Worm (Caenorhabditis elegans): Measurements from ENCODE around the gene C35D10.17.

Gene C35D10.17

ce11 chrIII:4866762-4867161 is at the start of gene C35D10.17:
Gene C35D10.17, plus strand, starts transcription at chrIII:4867062.
- TF ChIP-seq mep-1 (tag; optimal IDR thresholded peaks at IDR 0.05) (no peak), mab-9 (GFP tag; IDR thresholded peaks at IDR 0.05) (no peak), C34B4.2 (tag; optimal IDR thresholded peaks at IDR 0.05) (no peak), ets-5 (GFP tag; IDR thresholded peaks at IDR 0.05) (no peak), zag-1 (tag; optimal IDR thresholded peaks at IDR 0.05) (no peak), fkh-10 (GFP tag; optimal IDR thresholded peaks at IDR 0.05) (no peak), nhr-85 (tag) (no peak), egl-13 (tag; optimal IDR thresholded peaks at IDR 0.05) (no peak), nhr-19 (GFP tag; conservative IDR thresholded peaks at IDR 0.05) (no peak), lin-35 (GFP tag; optimal IDR thresholded peaks at IDR 0.05) (no peak), irx-1 (tag; optimal IDR thresholded peaks at IDR 0.05) (no peak), ces-1 (GFP tag; optimal IDR thresholded peaks at IDR 0.05) (no peak)

- TF ChIP-seq unc-30 (tag; optimal IDR thresholded peaks at IDR 0.05) (no peak), F16B12.6 (tag; optimal IDR thresholded peaks at IDR 0.05) (no peak), sup-37 (GFP tag; optimal IDR thresholded peaks at IDR 0.05) (no peak), C34B4.2 (tag; optimal IDR thresholded peaks at IDR 0.05) (no peak), hpl-2 (GFP tag; optimal IDR thresholded peaks at IDR 0.05) (no peak), egl-13 (tag; optimal IDR thresholded peaks at IDR 0.05) (no peak)
Measured at ce11 chrIII:4817240-4817639, 49.6 kb upstream of the C35D10.17 start, which contains the start of gene F26A1.4. Gene F26A1.4, plus strand, starts transcription at chrIII:4817540.

ce11 chrIII:4819843-4820242 is 47.0 kb upstream of the C35D10.17 start, which contains the start of gene F26A1.7:
Gene F26A1.7, minus strand, starts transcription at chrIII:4819943.
- TF ChIP-seq nhr-19 (GFP tag; conservative IDR thresholded peaks at IDR 0.05) (no peak), elt-3 (tag; optimal IDR thresholded peaks at IDR 0.05) (no peak), nhr-20 (tag; optimal IDR thresholded peaks at IDR 0.05) (no peak), nhr-84 (tag; optimal IDR thresholded peaks at IDR 0.05) (no peak), C34B4.2 (tag; optimal IDR thresholded peaks at IDR 0.05) (no peak), unc-98 (GFP tag; IDR thresholded peaks at IDR 0.05) (no peak), egl-27 (tag; optimal IDR thresholded peaks at IDR 0.05) (no peak), pax-3 (tag; optimal IDR thresholded peaks at IDR 0.05) (no peak), ztf-11 (tag; optimal IDR thresholded peaks at IDR 0.05) (no peak), hlh-17 (GFP tag; optimal IDR thresholded peaks at IDR 0.05; ENCODE audit: borderline replicate concordance) (no peak), ces-1 (GFP tag; optimal IDR thresholded peaks at IDR 0.05) (no peak), unc-62 (GFP tag; optimal IDR thresholded peaks at IDR 0.05) (no peak), ceh-90 (tag; optimal IDR thresholded peaks at IDR 0.05) (no peak), fkh-10 (GFP tag; optimal IDR thresholded peaks at IDR 0.05) (no peak), pag-3 (tag; optimal IDR thresholded peaks at IDR 0.05; ENCODE audit: borderline replicate concordance, insufficient read depth) (no peak)

ce11 chrIII:4822140-4822539 is 44.7 kb upstream of the C35D10.17 start, which contains the start of gene F26A1.8:
Gene F26A1.8, minus strand, starts transcription at chrIII:4822240.
- TF ChIP-seq unc-62 (GFP tag; optimal IDR thresholded peaks at IDR 0.05) (no peak), ztf-11 (tag; optimal IDR thresholded peaks at IDR 0.05) (no peak), mep-1 (tag; optimal IDR thresholded peaks at IDR 0.05) (no peak)

ce11 chrIII:4826606-4827005 is 40.3 kb upstream of the C35D10.17 start, which contains the start of gene F26A1.3:
Gene F26A1.3, plus strand, starts transcription at chrIII:4826906.
- TF ChIP-seq zip-4 (GFP tag; optimal IDR thresholded peaks at IDR 0.05): no peak
- TF ChIP-seq aha-1 (tag; optimal IDR thresholded peaks at IDR 0.05): no peak
- no peak for TF ChIP-seq C04F5.9 (tag; optimal IDR thresholded peaks at IDR 0.05)
- TF ChIP-seq ztf-4 (tag; optimal IDR thresholded peaks at IDR 0.05): no peak
- TF ChIP-seq mef-2 (tag; optimal IDR thresholded peaks at IDR 0.05): no peak
- no peak for TF ChIP-seq sox-4 (tag; optimal IDR thresholded peaks at IDR 0.05)
- TF ChIP-seq nhr-71 (tag; optimal IDR thresholded peaks at IDR 0.05): no peak
- TF ChIP-seq rnt-1 (tag; optimal IDR thresholded peaks at IDR 0.05): no peak
- TF ChIP-seq lsy-2 (tag; optimal IDR thresholded peaks at IDR 0.05): no peak
- no peak for TF ChIP-seq nhr-85 (tag)
- TF ChIP-seq skn-1 (tag; optimal IDR thresholded peaks at IDR 0.05): no peak
- no peak for TF ChIP-seq efl-1 (optimal IDR thresholded peaks at IDR 0.05)
- TF ChIP-seq efl-1 (GFP tag; optimal IDR thresholded peaks at IDR 0.05 in 1 of 2): no peak
- TF ChIP-seq nhr-19 (GFP tag; conservative IDR thresholded peaks at IDR 0.05): no peak
- TF ChIP-seq mep-1 (tag; optimal IDR thresholded peaks at IDR 0.05): no peak
- TF ChIP-seq grh-1 (GFP tag; IDR thresholded peaks at IDR 0.05): no peak

Measured in whole organism, L1 larva.